Worm (Caenorhabditis elegans): Measurements from ENCODE around the gene F32D8.2.

Gene F32D8.2

DNA sequence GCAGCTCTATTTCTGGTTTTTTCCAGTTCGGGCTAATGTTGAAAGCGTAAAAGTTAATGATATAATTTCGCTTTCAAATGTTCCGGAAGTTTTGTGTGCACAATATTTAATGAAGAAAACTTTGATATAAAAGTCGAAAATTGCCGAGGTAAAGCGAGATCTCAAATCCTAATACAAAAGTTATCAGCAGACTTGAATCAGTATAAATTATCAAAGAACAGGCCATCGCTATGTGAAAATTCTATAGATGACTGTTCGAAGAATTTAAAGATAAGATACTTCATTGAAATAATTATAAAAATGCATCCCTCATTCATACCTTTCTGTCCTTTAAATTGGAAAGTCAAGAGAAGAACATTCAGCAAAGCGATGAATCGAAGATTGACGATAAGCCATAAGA is 36.7 kb upstream of the F32D8.2 start, which contains the start of gene C29A12.6:
Gene C29A12.6, plus strand, starts transcription at position 301 of the 400 bp plus-strand sequence.
- no peak for TF ChIP-seq B0019.2 (GFP tag; conservative IDR thresholded peaks at IDR 0.05)
- no peak for TF ChIP-seq ama-1 (optimal IDR thresholded peaks at IDR 0.05)
- no peak for TF ChIP-seq ama-1 (GFP tag; optimal IDR thresholded peaks at IDR 0.05)
- TF ChIP-seq B0336.3 (GFP tag; IDR thresholded peaks at IDR 0.05) = no peak
- no peak for TF ChIP-seq nhr-27 (tag; optimal IDR thresholded peaks at IDR 0.05)
- no peak for TF ChIP-seq madf-6 (GFP tag; IDR thresholded peaks at IDR 0.05)
- TF ChIP-seq C17E4.6 (GFP tag; IDR thresholded peaks at IDR 0.05) = no peak
- TF ChIP-seq madf-3 (GFP tag; IDR thresholded peaks at IDR 0.05) = no peak
- TF ChIP-seq sptf-2 (GFP tag; optimal IDR thresholded peaks at IDR 0.05) = no peak
- TF ChIP-seq lin-40 (tag; optimal IDR thresholded peaks at IDR 0.05) = no peak
- TF ChIP-seq ceh-100 (GFP tag; IDR thresholded peaks at IDR 0.05) = no peak
- no peak for TF ChIP-seq hmg-20 (GFP tag; IDR thresholded peaks at IDR 0.05)
- TF ChIP-seq athp-1 (tag; optimal IDR thresholded peaks at IDR 0.05) = no peak
- no peak for TF ChIP-seq bed-2 (GFP tag; IDR thresholded peaks at IDR 0.05)
- TF ChIP-seq Y67H2A.10 (GFP tag; conservative IDR thresholded peaks at IDR 0.05) = no peak
- no peak for TF ChIP-seq ceh-27 (GFP tag; optimal IDR thresholded peaks at IDR 0.05)
- TF ChIP-seq dox-1 (GFP tag; IDR thresholded peaks at IDR 0.05) = no peak
- TF ChIP-seq mcd-1 (GFP tag; IDR thresholded peaks at IDR 0.05) = no peak
- no peak for TF ChIP-seq nhr-120 (GFP tag; IDR thresholded peaks at IDR 0.05)
- TF ChIP-seq cebp-1 (GFP tag; IDR thresholded peaks at IDR 0.05) = no peak
- TF ChIP-seq cebp-1 (tag; optimal IDR thresholded peaks at IDR 0.05) = no peak

DNA sequence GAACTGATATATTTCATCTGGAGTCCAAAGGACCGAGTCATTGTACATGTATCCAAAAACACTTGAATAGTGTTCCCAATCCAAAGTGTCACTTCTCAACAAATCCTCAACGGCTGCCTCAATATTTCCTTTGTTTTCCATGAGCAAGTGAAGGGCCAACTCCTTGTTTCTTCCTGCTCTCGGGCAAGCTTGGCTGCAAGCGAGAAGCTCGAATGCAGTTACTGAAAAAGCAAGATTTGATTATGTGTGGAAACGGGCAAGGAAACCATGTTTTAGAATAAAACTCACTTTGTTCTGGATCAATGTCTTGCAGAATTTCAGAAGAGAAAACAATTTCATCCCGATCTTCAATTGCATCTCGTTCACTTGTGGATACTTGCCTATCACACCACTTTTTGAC is 29.4 kb upstream of the F32D8.2 start:
- TF ChIP-seq ztf-22 (GFP tag; optimal IDR thresholded peaks at IDR 0.05) (no peak), snpc-1.3 (tag; optimal IDR thresholded peaks at IDR 0.05; ENCODE audit: insufficient read depth) (no peak), snpc-4 (GFP tag; optimal IDR thresholded peaks at IDR 0.05) (no peak), snpc-4 (tag; optimal IDR thresholded peaks at IDR 0.05) (no peak)

DNA sequence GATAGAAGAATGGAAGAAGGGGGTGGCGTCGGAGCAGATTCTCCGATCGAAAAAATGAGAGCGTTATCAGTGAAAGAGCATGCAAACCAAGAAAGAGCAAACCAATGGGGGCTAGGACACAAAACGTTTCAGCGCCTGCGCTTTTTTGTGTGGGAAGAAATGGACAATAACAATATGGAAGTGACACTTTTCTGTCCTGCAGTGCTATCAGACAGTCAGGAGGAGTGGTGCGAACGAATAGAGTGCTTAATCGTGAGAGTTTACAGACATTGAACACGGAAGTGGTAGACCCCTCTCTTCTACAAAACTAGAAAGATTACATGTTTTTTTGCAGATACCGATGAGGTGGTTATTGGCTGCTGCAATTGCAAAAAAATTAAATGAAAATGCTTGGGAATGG is 28.2 kb upstream of the F32D8.2 start:
- TF ChIP-seq Y95B8A.8 (GFP tag; IDR thresholded peaks at IDR 0.05) (0 out of 2 replicates have a peak, but pooled peaks have one; percentile 19), atf-7 (tag; optimal IDR thresholded peaks at IDR 0.05) (peak; percentile 59), Y53G8AR.9 (GFP tag; conservative IDR thresholded peaks at IDR 0.05) (0 out of 2 replicates have a peak, but pooled peaks have one; percentile 48), unc-62 (GFP tag; optimal IDR thresholded peaks at IDR 0.05) (peak; percentile 77), hmg-1.2 (GFP tag; IDR thresholded peaks at IDR 0.05) (0 out of 2 replicates have a peak, but pooled peaks have one; percentile 20), dox-1 (GFP tag; IDR thresholded peaks at IDR 0.05) (peak; percentile 76), sptf-2 (GFP tag; optimal IDR thresholded peaks at IDR 0.05) (peak; percentile 11), snpc-4 (GFP tag; optimal IDR thresholded peaks at IDR 0.05) (no peak), snpc-4 (tag; optimal IDR thresholded peaks at IDR 0.05) (no peak), tbp1 (GFP tag; optimal IDR thresholded peaks at IDR 0.05) (peak; percentile 12), F39B2.1 (GFP tag; IDR thresholded peaks at IDR 0.05) (no peak), pha-4 (tag; optimal IDR thresholded peaks at IDR 0.05) (no peak), ets-4 (GFP tag; optimal IDR thresholded peaks at IDR 0.05) (peak; percentile 93), nhr-90 (tag; optimal IDR thresholded peaks at IDR 0.05) (peak; percentile 62), ztf-22 (GFP tag; optimal IDR thresholded peaks at IDR 0.05) (peak; percentile 84), let-526 (GFP tag; IDR thresholded peaks at IDR 0.05) (no peak), cebp-1 (GFP tag; IDR thresholded peaks at IDR 0.05) (no peak), cebp-1 (tag; optimal IDR thresholded peaks at IDR 0.05) (peak; percentile 40), chd-7 (tag; optimal IDR thresholded peaks at IDR 0.05) (peak; percentile 50), F10E7.11 (tag; optimal IDR thresholded peaks at IDR 0.05) (no peak), zfh-2 (GFP tag; conservative IDR thresholded peaks at IDR 0.05) (0 out of 2 replicates have a peak, but pooled peaks have one; percentile 18), pbrm-1 (GFP tag; IDR thresholded peaks at IDR 0.05) (0 out of 2 replicates have a peak, but pooled peaks have one; percentile 6), madf-10 (tag; optimal IDR thresholded peaks at IDR 0.05) (peak; percentile 26), nfyb-1 (GFP tag; IDR thresholded peaks at IDR 0.05) (peak; percentile 8; the same call in 1 of the 2 replicates), nhr-80 (tag; optimal IDR thresholded peaks at IDR 0.05) (peak; percentile 100)

Measured in whole organism, young adult.